Worm (Caenorhabditis elegans) whole organism, late embryonic: Measurements from ENCODE around the gene F17A9.4.

Experiments used
- F13H6.1 ChIP-seq: sonication (generic microtip); optimal IDR thresholded peaks from 2 replicates; lab custom pipeline; 2016; ENCODE audit warnings: missing genetic modification characterization, missing compliant biosample characterization
- ama-1 ChIP-seq: fragments of 150-350 bp; optimal IDR thresholded peaks from 2 replicates; lab custom pipeline; 2014
- ceh-24 ChIP-seq: sonication (generic microtip); optimal IDR thresholded peaks from 2 replicates; lab custom pipeline; 2016; ENCODE audit warnings: mild to moderate bottlenecking, missing genetic modification characterization, missing compliant biosample characterization
- elt-4 ChIP-seq: sonication (generic microtip); optimal IDR thresholded peaks from 2 replicates; lab custom pipeline; 2016; ENCODE audit warnings: missing genetic modification characterization, missing compliant biosample characterization
- lin-11 ChIP-seq: fragments of 200-800 bp; sonication (Bioruptor generic); optimal IDR thresholded peaks from 2 replicates; lab custom pipeline; 2018; ENCODE audit warnings: mild to moderate bottlenecking, missing genetic modification characterization, missing compliant biosample characterization
- nfya-1 ChIP-seq: sonication (generic microtip); optimal IDR thresholded peaks from 2 replicates; lab custom pipeline; 2017; ENCODE audit warnings: missing genetic modification characterization, mild to moderate bottlenecking, missing compliant biosample characterization, antibody characterized with exemption, moderate library complexity
- tbx-2 ChIP-seq: sonication (generic microtip); optimal IDR thresholded peaks from 2 replicates; lab custom pipeline; 2016; ENCODE audit warnings: missing genetic modification characterization, missing compliant biosample characterization
- unc-55 ChIP-seq: sonication (generic microtip); optimal IDR thresholded peaks from 2 replicates; lab custom pipeline; 2017; ENCODE audit warnings: missing biosample characterization, missing genetic modification reagents, missing genetic modification characterization

ce11 chrV:6099634-6100033 is 10.8 kb downstream of the F17A9.4 start:
- TF ChIP-seq ama-1 = no peak
- TF ChIP-seq elt-4 (tag; lab: Kevin White, UChicago) = no peak
- TF ChIP-seq tbx-2 (tag; lab: Kevin White, UChicago) = no peak
- TF ChIP-seq lin-11 = no peak
- TF ChIP-seq unc-55 (GFP tag; lab: Kevin White, UChicago) = no peak
- TF ChIP-seq F13H6.1 (tag; lab: Kevin White, UChicago) = no peak
- no peak for TF ChIP-seq ceh-24
- no peak for TF ChIP-seq nfya-1
